Fruit fly (Drosophila melanogaster): ENCODE results near the gene SdicB.
"Not testable (repeated sequence)": the region's sequence is repeated elsewhere in the genome, so short reads cannot be mapped to it uniquely, and the experiment has no call there.

DNA sequence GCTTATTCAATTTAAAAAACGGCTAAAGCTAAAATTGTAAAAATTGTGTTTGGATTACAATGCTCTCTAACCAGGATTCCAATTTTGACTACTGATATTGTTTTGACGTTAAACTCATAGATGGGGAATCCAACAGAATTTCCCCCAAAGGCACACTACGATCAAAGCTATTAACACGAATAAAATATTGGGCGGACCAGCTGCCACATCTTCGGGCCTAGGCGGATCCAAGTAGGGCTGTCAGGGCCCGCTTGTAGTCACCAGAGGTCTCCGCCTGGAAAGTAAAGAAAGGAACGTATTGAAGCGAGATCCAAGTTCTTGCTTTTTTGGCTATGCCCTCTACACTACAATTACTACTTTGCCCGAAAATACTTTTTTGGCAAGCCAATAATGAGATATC, 15.5 kb upstream of the SdicB start, which contains the start of gene Sdic4:
- not testable (repeated sequence) for TF ChIP-seq CTCF, CG8478 (optimal IDR thresholded peaks at IDR 0.05)

Measured in S2 (cell line).